Fruit fly (Drosophila melanogaster) whole organism, embryonic: Measurements from ENCODE around the gene Syx5.
A peak's percentile ranks its signal among the peaks of the same experiment; 100 is the strongest.

Source experiments
- Atf3 ChIP-seq: fragments of 200-800 bp; sonication (Bioruptor generic); optimal IDR thresholded peaks from 3 replicates; lab custom pipeline; 2016; ENCODE audit warnings: missing biosample characterization, missing genetic modification characterization
- CG11085 ChIP-seq: fragments of 200-800 bp; sonication (Bioruptor generic); IDR thresholded peaks from 2 replicates; pipeline ENCODE4 v1.3.6; 2022; ENCODE audit warnings: missing biosample characterization, missing genetic modification characterization
- CG12219 ChIP-seq: fragments of 200-800 bp; sonication (Bioruptor generic); optimal IDR thresholded peaks from 3 replicates; lab custom pipeline; 2018; ENCODE audit warnings: missing biosample characterization, mild to moderate bottlenecking, missing genetic modification characterization
- CG13296 ChIP-seq: fragments of 200-800 bp; sonication (Bioruptor generic); optimal IDR thresholded peaks from 3 replicates; lab custom pipeline; 2018; ENCODE audit warnings: missing biosample characterization, mild to moderate bottlenecking, missing genetic modification characterization
- CG14860 ChIP-seq: fragments of 200-800 bp; sonication (Bioruptor generic); IDR thresholded peaks from 3 replicates; pipeline ENCODE4 v1.3.6; 2022; ENCODE audit warnings: missing biosample characterization, missing genetic modification characterization; ENCODE audit not compliant: partially characterized antibody
- CG15479 ChIP-seq: fragments of 200-800 bp; sonication (Bioruptor generic); optimal IDR thresholded peaks from 3 replicates; lab custom pipeline; 2019; ENCODE audit warnings: missing biosample characterization, mild to moderate bottlenecking, missing genetic modification characterization, moderate library complexity
- CG16863 ChIP-seq: fragments of 200-800 bp; sonication (Bioruptor generic); optimal IDR thresholded peaks from 3 replicates; lab custom pipeline; 2016; ENCODE audit warnings: missing biosample characterization, missing genetic modification characterization
- CG17385 ChIP-seq: fragments of 200-800 bp; sonication (Bioruptor generic); optimal IDR thresholded peaks from 3 replicates; lab custom pipeline; 2018; ENCODE audit warnings: missing biosample characterization, mild to moderate bottlenecking, missing genetic modification characterization
- CG18599 ChIP-seq: fragments of 200-800 bp; sonication (Bioruptor generic); optimal IDR thresholded peaks from 3 replicates; lab custom pipeline; 2017; ENCODE audit warnings: missing biosample characterization, missing genetic modification characterization, mild to moderate bottlenecking, moderate library complexity, missing genetic modification reagents
- CG2120 ChIP-seq: fragments of 200-800 bp; sonication (Bioruptor generic); optimal IDR thresholded peaks from 3 replicates; lab custom pipeline; 2016; ENCODE audit warnings: missing biosample characterization, missing genetic modification characterization
- CG33557 ChIP-seq: fragments of 200-800 bp; sonication (Bioruptor generic); optimal IDR thresholded peaks from 2 replicates; lab custom pipeline; 2019; ENCODE audit warnings: missing biosample characterization, mild to moderate bottlenecking, missing genetic modification characterization, moderate library complexity
- CG34224 ChIP-seq: fragments of 200-800 bp; sonication (Bioruptor generic); IDR thresholded peaks from 3 replicates; pipeline ENCODE4 v1.3.6; 2022; ENCODE audit warnings: missing biosample characterization, missing genetic modification characterization; ENCODE audit not compliant: partially characterized antibody
- CG3838 ChIP-seq: fragments of 200-800 bp; sonication (Bioruptor generic); optimal IDR thresholded peaks from 3 replicates; lab custom pipeline; 2016; ENCODE audit warnings: missing biosample characterization, missing genetic modification characterization
- CG5180 ChIP-seq: fragments of 200-800 bp; sonication (Bioruptor generic); optimal IDR thresholded peaks from 3 replicates; lab custom pipeline; 2017; ENCODE audit warnings: missing biosample characterization, missing genetic modification characterization, mild to moderate bottlenecking, moderate library complexity, missing genetic modification reagents
- CG6272 ChIP-seq: fragments of 200-800 bp; sonication (Bioruptor generic); IDR thresholded peaks from 2 replicates; pipeline ENCODE4 v1.3.6; 2022; ENCODE audit warnings: missing biosample characterization, missing genetic modification characterization
- CG8924 ChIP-seq: fragments of 200-800 bp; optimal IDR thresholded peaks from 3 replicates; lab custom pipeline; 2019; ENCODE audit warnings: missing biosample characterization, mild to moderate bottlenecking, missing genetic modification characterization, moderate library complexity
- CG9215 ChIP-seq: fragments of 200-800 bp; sonication (Bioruptor generic); IDR thresholded peaks from 2 replicates; pipeline ENCODE4 v1.3.6; 2022; ENCODE audit warnings: missing biosample characterization, missing genetic modification characterization
- CTCF ChIP-seq: fragments of 200-800 bp; sonication (Bioruptor generic); optimal IDR thresholded peaks from 2 replicates; lab custom pipeline; 2017; ENCODE audit warnings: missing biosample characterization, mild to moderate bottlenecking, missing genetic modification characterization, moderate library complexity
- Dip2 ChIP-seq: fragments of 200-800 bp; sonication (Bioruptor generic); IDR thresholded peaks from 2 replicates; pipeline ENCODE4 v1.3.6; 2022; ENCODE audit warnings: missing biosample characterization, missing genetic modification characterization
- Fer1 ChIP-seq: fragments of 200-800 bp; sonication (Bioruptor generic); optimal IDR thresholded peaks from 2 replicates; lab custom pipeline; 2017; ENCODE audit warnings: missing biosample characterization, mild to moderate bottlenecking, missing genetic modification characterization
- Meics ChIP-seq: fragments of 200-800 bp; sonication (Bioruptor generic); optimal IDR thresholded peaks from 2 replicates; lab custom pipeline; 2017; ENCODE audit warnings: missing biosample characterization, mild to moderate bottlenecking, missing genetic modification characterization
- Nf-YA ChIP-seq: fragments of 200-800 bp; sonication (Bioruptor generic); IDR thresholded peaks from 2 replicates; pipeline ENCODE4 v1.3.6; 2022; ENCODE audit warnings: missing biosample characterization, missing genetic modification characterization
- Oli ChIP-seq: fragments of 200-800 bp; sonication (Bioruptor generic); optimal IDR thresholded peaks from 2 replicates; lab custom pipeline; 2018; ENCODE audit warnings: missing biosample characterization, mild to moderate bottlenecking, missing genetic modification characterization, moderate library complexity
- Sox102F ChIP-seq: fragments of 200-800 bp; sonication (Bioruptor generic); optimal IDR thresholded peaks from 2 replicates; lab custom pipeline; 2018; ENCODE audit warnings: missing biosample characterization, mild to moderate bottlenecking, missing genetic modification characterization, moderate library complexity
- Sry-β ChIP-seq: fragments of 200-800 bp; sonication (Bioruptor generic); optimal IDR thresholded peaks from 2 replicates; lab custom pipeline; 2018; ENCODE audit warnings: missing biosample characterization, mild to moderate bottlenecking, missing genetic modification characterization, moderate library complexity
- Trl ChIP-seq, 3 experiments: fragments of >200 bp in 2 of 3; fragments of 200-800 bp in 1 of 3; sonication (Bioruptor generic) in 1 of 3; optimal IDR thresholded peaks; 2 replicates in 1 of 3; 3 replicates in 2 of 3; lab custom pipeline; 2016 to 2017; ENCODE audit warnings: missing biosample characterization in 1 of 3, missing genetic modification characterization in 1 of 3
- amos ChIP-seq: fragments of 200-800 bp; sonication (Bioruptor generic); IDR thresholded peaks from 2 replicates; pipeline ENCODE4 v1.3.6; 2022; ENCODE audit warnings: missing biosample characterization, missing genetic modification characterization; ENCODE audit not compliant: partially characterized antibody
- ara ChIP-seq: fragments of 200-800 bp; sonication (Bioruptor generic); IDR thresholded peaks from 2 replicates; pipeline ENCODE4 v1.3.6; 2022; ENCODE audit warnings: missing biosample characterization, missing genetic modification characterization
- ash1 ChIP-seq: fragments of 200-800 bp; sonication (Bioruptor generic); optimal IDR thresholded peaks from 2 replicates; lab custom pipeline; 2018; ENCODE audit warnings: missing biosample characterization, mild to moderate bottlenecking, missing genetic modification characterization
- bigmax ChIP-seq: fragments of 200-800 bp; sonication (Bioruptor generic); optimal IDR thresholded peaks from 2 replicates; lab custom pipeline; 2018; ENCODE audit warnings: missing biosample characterization, mild to moderate bottlenecking, missing genetic modification characterization
- bowl ChIP-seq: fragments of 200-800 bp; sonication (Bioruptor generic); IDR thresholded peaks from 2 replicates; pipeline ENCODE4 v1.3.6; 2022; ENCODE audit warnings: missing biosample characterization, missing genetic modification characterization
- chm ChIP-seq: fragments of 200-800 bp; sonication (Bioruptor generic); IDR thresholded peaks from 2 replicates; pipeline ENCODE4 v1.3.6; 2022; ENCODE audit warnings: missing biosample characterization, missing genetic modification characterization
- crp ChIP-seq, 2 experiments: fragments of 200-800 bp; sonication (Bioruptor generic); optimal IDR thresholded peaks; 2 replicates in 1 of 2; 3 replicates in 1 of 2; lab custom pipeline; 2017; ENCODE audit warnings: missing biosample characterization in 2 of 2, missing genetic modification characterization in 2 of 2, mild to moderate bottlenecking in 1 of 2, moderate library complexity in 1 of 2
- disco-r ChIP-seq: fragments of 200-800 bp; sonication (Bioruptor generic); optimal IDR thresholded peaks from 2 replicates; lab custom pipeline; 2016; ENCODE audit warnings: missing biosample characterization, missing genetic modification characterization
- dmrt99B ChIP-seq: fragments of 200-800 bp; sonication (Bioruptor generic); optimal IDR thresholded peaks from 2 replicates; lab custom pipeline; 2018; ENCODE audit warnings: missing biosample characterization, mild to moderate bottlenecking, missing genetic modification characterization, moderate library complexity
- dysf ChIP-seq: fragments of 200-800 bp; sonication (Bioruptor generic); IDR thresholded peaks from 3 replicates; pipeline ENCODE4 v1.3.6; 2022; ENCODE audit warnings: missing biosample characterization, missing genetic modification characterization
- hth ChIP-seq: fragments of >200 bp; optimal IDR thresholded peaks from 2 replicates; lab custom pipeline; 2017; ENCODE audit warnings: inconsistent platforms
- ken ChIP-seq: fragments of 200-800 bp; sonication (Bioruptor generic); IDR thresholded peaks from 3 replicates; pipeline ENCODE4 v1.3.6; 2022; ENCODE audit warnings: missing biosample characterization, missing genetic modification characterization
- lola ChIP-seq, 3 experiments: fragments of >200 bp in 2 of 3; fragments of 200-800 bp in 1 of 3; sonication (Bioruptor generic) in 1 of 3; optimal IDR thresholded peaks; 2 replicates each; lab custom pipeline; 2017 to 2019; ENCODE audit warnings: missing biosample characterization in 3 of 3, missing genetic modification characterization in 3 of 3, mild to moderate bottlenecking in 1 of 3, moderate library complexity in 1 of 3
- luna ChIP-seq: fragments of 200-800 bp; sonication (Bioruptor generic); optimal IDR thresholded peaks from 2 replicates; lab custom pipeline; 2016; ENCODE audit warnings: missing biosample characterization, missing genetic modification characterization
- nau ChIP-seq: fragments of 200-800 bp; sonication (Bioruptor generic); optimal IDR thresholded peaks from 3 replicates; lab custom pipeline; 2017; ENCODE audit warnings: missing biosample characterization, mild to moderate bottlenecking, missing genetic modification characterization, missing genetic modification reagents
- nerfin-1 ChIP-seq: fragments of 200-800 bp; sonication (Bioruptor generic); optimal IDR thresholded peaks from 3 replicates; lab custom pipeline; 2019; ENCODE audit warnings: missing biosample characterization, mild to moderate bottlenecking, missing genetic modification characterization, moderate library complexity
- oc ChIP-seq: fragments of 200-800 bp; sonication (Bioruptor generic); optimal IDR thresholded peaks from 2 replicates; lab custom pipeline; 2018; ENCODE audit warnings: missing biosample characterization, mild to moderate bottlenecking, missing genetic modification characterization, moderate library complexity
- pb ChIP-seq: fragments of 200-800 bp; sonication (Bioruptor generic); optimal IDR thresholded peaks from 3 replicates; lab custom pipeline; 2016; ENCODE audit warnings: missing biosample characterization, missing genetic modification characterization
- pros ChIP-seq: fragments of 200-800 bp; sonication (Bioruptor generic); optimal IDR thresholded peaks from 3 replicates; lab custom pipeline; 2019; ENCODE audit warnings: missing biosample characterization, mild to moderate bottlenecking, missing genetic modification characterization, moderate library complexity
- sens ChIP-seq: fragments of 200-800 bp; sonication (Bioruptor generic); peaks from one replicate; lab custom pipeline; 2016; ENCODE audit warnings: missing biosample characterization, missing genetic modification characterization
- slou ChIP-seq: fragments of 200-800 bp; sonication (Bioruptor generic); optimal IDR thresholded peaks from 3 replicates; lab custom pipeline; 2016; ENCODE audit warnings: missing biosample characterization, missing genetic modification characterization
- slp2 ChIP-seq: fragments of 200-800 bp; sonication (Bioruptor generic); optimal IDR thresholded peaks from 2 replicates; lab custom pipeline; 2016; ENCODE audit warnings: missing biosample characterization, missing genetic modification characterization
- sqz ChIP-seq: fragments of 200-800 bp; sonication (Bioruptor generic); optimal IDR thresholded peaks from 3 replicates; lab custom pipeline; 2018; ENCODE audit warnings: missing biosample characterization, mild to moderate bottlenecking, missing genetic modification characterization
- ssp ChIP-seq: fragments of 200-800 bp; sonication (Bioruptor generic); IDR thresholded peaks from 2 replicates; pipeline ENCODE4 v1.3.6; 2022; ENCODE audit warnings: missing biosample characterization, missing genetic modification characterization
- sug ChIP-seq: fragments of 200-800 bp; optimal IDR thresholded peaks from 2 replicates; lab custom pipeline; 2019; ENCODE audit warnings: missing biosample characterization, mild to moderate bottlenecking, missing genetic modification characterization, moderate library complexity
- twi ChIP-seq: fragments of 200-800 bp; optimal IDR thresholded peaks from 2 replicates; lab custom pipeline; 2019; ENCODE audit warnings: missing biosample characterization, mild to moderate bottlenecking, missing genetic modification characterization, moderate library complexity
- zen ChIP-seq: fragments of 200-800 bp; sonication (Bioruptor generic); optimal IDR thresholded peaks from 3 replicates; lab custom pipeline; 2018; ENCODE audit warnings: missing biosample characterization, mild to moderate bottlenecking, missing genetic modification characterization, moderate library complexity

Gene Syx5

DNA sequence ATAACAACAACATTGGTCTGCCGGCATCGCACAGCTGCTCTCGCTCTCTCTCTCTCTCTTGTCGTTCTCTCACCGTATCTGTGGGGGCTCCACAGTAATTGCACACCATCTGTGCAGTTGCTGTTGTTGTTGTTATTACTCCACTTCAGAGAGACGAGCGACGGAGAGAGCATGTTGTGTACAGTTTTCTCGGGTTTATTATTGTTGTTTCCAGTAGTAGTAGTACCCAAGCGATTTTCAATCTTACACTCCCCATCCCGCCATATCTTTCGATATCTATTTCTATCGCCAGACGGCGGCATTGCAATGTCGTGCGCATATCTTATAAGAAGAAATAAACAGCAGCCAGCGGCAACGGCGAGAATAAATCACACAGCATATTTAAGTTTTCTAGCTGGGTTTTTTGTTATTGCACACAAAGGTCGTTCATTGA, 39.0 kb upstream of the Syx5 start (continued):
- TF ChIP-seq CG33557 (GFP tag; lab: Kevin White, UChicago) (peak; percentile 2), CG15479 (GFP tag; lab: Kevin White, UChicago) (peak; percentile 32), Trl (optimal IDR thresholded peaks at IDR 0.05; lab: Kevin White, UChicago) (peak; percentile 85 to 95), Trl (GFP tag; optimal IDR thresholded peaks at IDR 0.05; lab: Kevin White, UChicago) (no peak), slp2 (no peak), CG5180 (GFP tag; lab: Kevin White, UChicago) (peak; percentile 65), zen (tag; lab: Kevin White, UChicago) (no peak), CG11085 (GFP tag; lab: Robert Waterston, UW) (no peak), bigmax (GFP tag; lab: Kevin White, UChicago) (no peak), disco-r (no peak), CG17385 (GFP tag; lab: Kevin White, UChicago) (peak; percentile 18), pb (no peak), sug (tag; lab: Kevin White, UChicago) (no peak), hth (lab: Kevin White, UChicago) (no peak), Atf3 (GFP tag; lab: Kevin White, UChicago) (no peak), lola (GFP tag; optimal IDR thresholded peaks at IDR 0.05; lab: Kevin White, UChicago) (no peak), ssp (GFP tag; lab: Robert Waterston, UW) (no peak), amos (GFP tag; lab: Robert Waterston, UW) (no peak), slou (GFP tag; lab: Kevin White, UChicago) (no peak), CG8924 (peak; percentile 40), CG34224 (GFP tag; lab: Robert Waterston, UW) (no peak), twi (tag; lab: Kevin White, UChicago) (peak; percentile 56), CG3838 (peak; percentile 54), sqz (GFP tag; lab: Kevin White, UChicago) (peak; percentile 21), CTCF (GFP tag; lab: Kevin White, UChicago) (peak; percentile 6), oc (tag; lab: Kevin White, UChicago) (no peak), Oli (tag; lab: Kevin White, UChicago) (no peak), Sry-β (GFP tag; lab: Kevin White, UChicago) (peak; percentile 16), CG18599 (GFP tag; lab: Kevin White, UChicago) (no peak), bowl (no peak), dysf (GFP tag; lab: Robert Waterston, UW) (no peak), CG9215 (GFP tag; lab: Robert Waterston, UW) (no peak), Dip2 (GFP tag; lab: Robert Waterston, UW) (no peak), crp (GFP tag; optimal IDR thresholded peaks at IDR 0.05; lab: Kevin White, UChicago) (peak in 1 of 2 experiments; percentile 70), pros (GFP tag; lab: Kevin White, UChicago) (peak; percentile 58), CG16863 (GFP tag; lab: Kevin White, UChicago) (no peak), nerfin-1 (peak; percentile 25), nau (GFP tag; lab: Kevin White, UChicago) (peak; percentile 30), CG12219 (no peak), ash1 (GFP tag; lab: Kevin White, UChicago) (no peak), Fer1 (GFP tag; lab: Kevin White, UChicago) (peak; percentile 12)
- TF ChIP-seq, all 482 proteins: peak for 36

DNA sequence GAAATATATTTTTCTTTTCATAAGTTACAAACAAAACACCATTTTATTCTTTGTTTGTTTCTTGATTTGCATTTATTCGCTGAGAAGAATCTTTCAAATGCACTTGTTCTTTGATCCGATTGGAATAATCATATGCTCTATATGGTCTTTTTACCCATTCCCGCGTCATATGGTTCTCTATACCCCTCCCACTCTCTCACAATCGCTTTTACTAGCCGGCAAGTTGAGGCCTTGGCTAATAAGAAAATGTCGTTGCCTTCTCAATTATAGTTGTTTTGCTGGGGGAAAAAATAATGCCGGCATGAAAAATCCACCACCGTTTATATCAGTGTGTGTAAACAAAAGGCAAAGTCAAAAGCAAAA, 38.3 kb upstream of the Syx5 start:
- no peak for TF ChIP-seq CG14860
- no peak for TF ChIP-seq Nf-YA (GFP tag; lab: Robert Waterston, UW)
- peak; percentile 54 for TF ChIP-seq sens (GFP tag; lab: Kevin White, UChicago)
- TF ChIP-seq dmrt99B, result no peak
- no peak for TF ChIP-seq CG13296 (GFP tag; lab: Kevin White, UChicago)
- no peak for TF ChIP-seq ken (GFP tag; lab: Robert Waterston, UW)
- no peak for TF ChIP-seq Meics (GFP tag; lab: Kevin White, UChicago)
- TF ChIP-seq CG2120 (GFP tag; lab: Kevin White, UChicago), result peak; percentile 9
- no peak for TF ChIP-seq Sox102F
- TF ChIP-seq luna (GFP tag; lab: Kevin White, UChicago), result no peak
- no peak for TF ChIP-seq CG6272 (GFP tag; lab: Robert Waterston, UW)
- no peak for TF ChIP-seq chm
- TF ChIP-seq lola (GFP tag; optimal IDR thresholded peaks at IDR 0.05; lab: Kevin White, UChicago), result no peak
- TF ChIP-seq ara (GFP tag; lab: Robert Waterston, UW), result no peak
